Fruit fly (Drosophila melanogaster) whole organism, embryonic: ENCODE measurements around the gene Rpt4.

ENCODE experiments used
- Atf-2 ChIP-seq: fragments of 200-800 bp; sonication (Bioruptor generic); optimal IDR thresholded peaks from 2 replicates; lab custom pipeline; 2016; ENCODE audit warnings: missing biosample characterization, missing genetic modification characterization
- Awh ChIP-seq: fragments of 200-800 bp; sonication (Bioruptor generic); IDR thresholded peaks from 2 replicates; pipeline ENCODE4, ENCODE4 v1.3.6; 2022; ENCODE audit warnings: missing biosample characterization, missing genetic modification characterization
- Bgb ChIP-seq: fragments of 200-800 bp; sonication (Bioruptor generic); IDR thresholded peaks from 2 replicates; pipeline ENCODE4 v1.3.6; 2022; ENCODE audit warnings: missing biosample characterization, missing genetic modification characterization; ENCODE audit not compliant: partially characterized antibody
- CG1024 ChIP-seq: fragments of 200-800 bp; sonication (Bioruptor generic); IDR thresholded peaks from 2 replicates; pipeline ENCODE4 v1.3.6; 2022; ENCODE audit warnings: missing biosample characterization, missing genetic modification characterization
- CG10321 ChIP-seq: fragments of 200-800 bp; sonication (Bioruptor generic); IDR thresholded peaks from 2 replicates; pipeline ENCODE4 v1.3.6; 2022; ENCODE audit warnings: missing biosample characterization, missing genetic modification characterization
- CG11560 ChIP-seq: fragments of 200-800 bp; sonication (Bioruptor generic); IDR thresholded peaks from 3 replicates; pipeline ENCODE4 v1.3.6; 2022; ENCODE audit warnings: missing biosample characterization, missing genetic modification characterization
- CG12071 ChIP-seq: fragments of 200-800 bp; sonication (Bioruptor generic); optimal IDR thresholded peaks from 3 replicates; lab custom pipeline; 2018; ENCODE audit warnings: missing biosample characterization, mild to moderate bottlenecking, missing genetic modification characterization
- CG12659 ChIP-seq: fragments of 200-800 bp; sonication (Bioruptor generic); optimal IDR thresholded peaks from 3 replicates; lab custom pipeline; 2017; ENCODE audit warnings: mild to moderate bottlenecking, missing biosample characterization, missing genetic modification reagents, missing genetic modification characterization
- CG13123 ChIP-seq: fragments of 200-800 bp; sonication (Bioruptor generic); optimal IDR thresholded peaks from 2 replicates; lab custom pipeline; 2016; ENCODE audit warnings: missing biosample characterization, missing genetic modification characterization
- CG13624 ChIP-seq: fragments of 200-800 bp; sonication (Bioruptor generic); optimal IDR thresholded peaks from 2 replicates; lab custom pipeline; 2016; ENCODE audit warnings: missing biosample characterization, missing genetic modification characterization
- CG1529 ChIP-seq: fragments of 200-800 bp; sonication (Bioruptor generic); optimal IDR thresholded peaks from 3 replicates; lab custom pipeline; 2018; ENCODE audit warnings: missing biosample characterization, missing genetic modification characterization
- CG15601 ChIP-seq: fragments of 200-800 bp; sonication (Bioruptor generic); optimal IDR thresholded peaks from 3 replicates; lab custom pipeline; 2019; ENCODE audit warnings: missing biosample characterization, mild to moderate bottlenecking, missing genetic modification characterization, moderate library complexity
- CG17359 ChIP-seq: fragments of 200-800 bp; sonication (Bioruptor generic); optimal IDR thresholded peaks from 3 replicates; lab custom pipeline; 2018; ENCODE audit warnings: missing biosample characterization, mild to moderate bottlenecking, missing genetic modification characterization, moderate library complexity
- CG17612 ChIP-seq: fragments of 200-800 bp; sonication (Bioruptor generic); IDR thresholded peaks from 2 replicates; pipeline ENCODE4 v1.3.6; 2022; ENCODE audit warnings: missing biosample characterization, missing genetic modification characterization
- CG2889 ChIP-seq: fragments of 200-800 bp; sonication (Bioruptor generic); IDR thresholded peaks from 3 replicates; pipeline ENCODE4 v1.3.6; 2022; ENCODE audit warnings: missing biosample characterization, missing genetic modification characterization
- CG34422 ChIP-seq: fragments of 200-800 bp; sonication (Bioruptor generic); IDR thresholded peaks from 3 replicates; pipeline ENCODE4 v1.3.6; 2022; ENCODE audit warnings: missing biosample characterization, missing genetic modification characterization
- CG4282 ChIP-seq: fragments of 200-800 bp; sonication (Bioruptor generic); optimal IDR thresholded peaks from 2 replicates; lab custom pipeline; 2016; ENCODE audit warnings: missing biosample characterization, missing genetic modification characterization
- CG6254 ChIP-seq: fragments of 200-800 bp; sonication (Bioruptor generic); optimal IDR thresholded peaks from 3 replicates; lab custom pipeline; 2017; ENCODE audit warnings: mild to moderate bottlenecking, missing biosample characterization, missing genetic modification reagents, missing genetic modification characterization
- CG8089 ChIP-seq: fragments of 200-800 bp; sonication (Bioruptor generic); optimal IDR thresholded peaks from 3 replicates; lab custom pipeline; 2016; ENCODE audit warnings: missing biosample characterization, missing genetic modification characterization
- Chrac-16 ChIP-seq: fragments of 200-800 bp; sonication (Bioruptor generic); optimal IDR thresholded peaks from 3 replicates; lab custom pipeline; 2016; ENCODE audit warnings: missing biosample characterization, missing genetic modification characterization
- Ets65A ChIP-seq: fragments of 200-800 bp; sonication (Bioruptor generic); peaks from one replicate; lab custom pipeline; 2016; ENCODE audit warnings: missing biosample characterization, missing genetic modification characterization
- Fer3 ChIP-seq: fragments of 200-800 bp; sonication (Bioruptor generic); optimal IDR thresholded peaks from 2 replicates; lab custom pipeline; 2018; ENCODE audit warnings: missing biosample characterization, mild to moderate bottlenecking, missing genetic modification characterization, moderate library complexity
- H2.0 ChIP-seq: fragments of 200-800 bp; sonication (Bioruptor generic); IDR thresholded peaks from 2 replicates; pipeline ENCODE4 v1.3.6; 2022; ENCODE audit warnings: missing biosample characterization, missing genetic modification characterization
- Hmr ChIP-seq: fragments of 200-800 bp; sonication (Bioruptor generic); optimal IDR thresholded peaks from 3 replicates; lab custom pipeline; 2017; ENCODE audit warnings: mild to moderate bottlenecking, missing biosample characterization, missing genetic modification reagents, missing genetic modification characterization
- Lhr ChIP-seq: fragments of 200-800 bp; sonication (Bioruptor generic); optimal IDR thresholded peaks from 3 replicates; lab custom pipeline; 2017; ENCODE audit warnings: mild to moderate bottlenecking, missing biosample characterization, missing genetic modification reagents, missing genetic modification characterization
- MTF-1 ChIP-seq: fragments of 200-800 bp; sonication (Bioruptor generic); optimal IDR thresholded peaks from 2 replicates; lab custom pipeline; 2018; ENCODE audit warnings: missing biosample characterization, mild to moderate bottlenecking, missing genetic modification characterization, borderline replicate concordance
- Meics ChIP-seq: fragments of 200-800 bp; sonication (Bioruptor generic); optimal IDR thresholded peaks from 2 replicates; lab custom pipeline; 2017; ENCODE audit warnings: missing biosample characterization, mild to moderate bottlenecking, missing genetic modification characterization
- Rfx ChIP-seq: fragments of 200-800 bp; sonication (Bioruptor generic); IDR thresholded peaks from 2 replicates; pipeline ENCODE4 v1.3.6; 2022; ENCODE audit warnings: missing biosample characterization, missing genetic modification characterization
- Scr ChIP-seq: fragments of 200-800 bp; sonication (Bioruptor generic); IDR thresholded peaks from 2 replicates; pipeline ENCODE4 v1.3.6; 2022; ENCODE audit warnings: missing biosample characterization, missing genetic modification characterization; ENCODE audit not compliant: partially characterized antibody
- Stat92E ChIP-seq, 3 experiments: fragments of >200 bp in 2 of 3; fragments of 200-800 bp in 1 of 3; sonication (Bioruptor generic) in 1 of 3; optimal IDR thresholded peaks; 2 replicates each; lab custom pipeline; 2017 to 2019; ENCODE audit warnings: missing biosample characterization in 3 of 3, missing genetic modification characterization in 3 of 3, mild to moderate bottlenecking in 1 of 3, moderate library complexity in 1 of 3
- Xrp1 ChIP-seq: fragments of 200-800 bp; sonication (Bioruptor generic); IDR thresholded peaks from 2 replicates; pipeline ENCODE4 v1.3.6; 2022; ENCODE audit warnings: missing biosample characterization, missing genetic modification characterization
- amos ChIP-seq: fragments of 200-800 bp; sonication (Bioruptor generic); IDR thresholded peaks from 2 replicates; pipeline ENCODE4 v1.3.6; 2022; ENCODE audit warnings: missing biosample characterization, missing genetic modification characterization; ENCODE audit not compliant: partially characterized antibody
- aop ChIP-seq: fragments of 200-800 bp; sonication (Bioruptor generic); IDR thresholded peaks from 2 replicates; pipeline ENCODE4 v1.3.6; 2022; ENCODE audit warnings: missing biosample characterization, missing genetic modification characterization
- chm ChIP-seq: fragments of 200-800 bp; sonication (Bioruptor generic); IDR thresholded peaks from 2 replicates; pipeline ENCODE4 v1.3.6; 2022; ENCODE audit warnings: missing biosample characterization, missing genetic modification characterization
- ci ChIP-seq: fragments of 200-800 bp; sonication (Bioruptor generic); IDR thresholded peaks from 3 replicates; pipeline ENCODE4 v1.3.6; 2022; ENCODE audit warnings: missing biosample characterization, missing genetic modification characterization
- croc ChIP-seq: fragments of 200-800 bp; sonication (Bioruptor generic); conservative IDR thresholded peaks from 3 replicates; pipeline ENCODE4 v1.3.6; 2022; ENCODE audit warnings: missing biosample characterization, missing genetic modification characterization
- eve ChIP-seq, 2 experiments: fragments of >200 bp; optimal IDR thresholded peaks; 2 replicates each; lab custom pipeline; 2017; ENCODE audit warnings: missing biosample characterization in 2 of 2, missing genetic modification characterization in 2 of 2
- gro ChIP-seq: fragments of 200-800 bp; sonication (Bioruptor generic); optimal IDR thresholded peaks from 2 replicates; lab custom pipeline; 2016; ENCODE audit warnings: missing biosample characterization, missing genetic modification characterization
- hkb ChIP-seq, 2 experiments: fragments of 200-800 bp in 1 of 2; fragments of >200 bp in 1 of 2; sonication (Bioruptor generic) in 1 of 2; IDR thresholded peaks in 1 of 2; optimal IDR thresholded peaks in 1 of 2; 2 replicates each; pipeline versions ENCODE4 v1.3.6 to Lab custom; 2017 to 2022; ENCODE audit warnings: missing biosample characterization in 1 of 2, missing genetic modification characterization in 1 of 2
- kni ChIP-seq: fragments of 200-800 bp; sonication (Bioruptor generic); optimal IDR thresholded peaks from 3 replicates; lab custom pipeline; 2017; ENCODE audit warnings: mild to moderate bottlenecking, missing biosample characterization, missing genetic modification reagents, missing genetic modification characterization
- maf-S ChIP-seq: fragments of 200-800 bp; sonication (Bioruptor generic); optimal IDR thresholded peaks from 2 replicates; lab custom pipeline; 2016; ENCODE audit warnings: missing biosample characterization, missing genetic modification characterization
- mam ChIP-seq: fragments of 200-800 bp; sonication (Bioruptor generic); optimal IDR thresholded peaks from 3 replicates; lab custom pipeline; 2016; ENCODE audit warnings: missing biosample characterization, missing genetic modification characterization
- nom ChIP-seq: fragments of 200-800 bp; sonication (Bioruptor generic); optimal IDR thresholded peaks from 2 replicates; lab custom pipeline; 2017; ENCODE audit warnings: missing biosample characterization, missing genetic modification characterization, mild to moderate bottlenecking, moderate library complexity, missing genetic modification reagents
- pho ChIP-seq: fragments of 200-800 bp; sonication (Bioruptor generic); optimal IDR thresholded peaks from 2 replicates; lab custom pipeline; 2016; ENCODE audit warnings: missing biosample characterization, missing genetic modification characterization
- pum ChIP-seq: fragments of 200-800 bp; sonication (Bioruptor generic); optimal IDR thresholded peaks from 2 replicates; lab custom pipeline; 2016; ENCODE audit warnings: missing biosample characterization, missing genetic modification characterization
- scrt ChIP-seq: fragments of 200-800 bp; sonication (Bioruptor generic); optimal IDR thresholded peaks from 2 replicates; lab custom pipeline; 2018; ENCODE audit warnings: missing biosample characterization, mild to moderate bottlenecking, missing genetic modification characterization, moderate library complexity
- stwl ChIP-seq: fragments of 200-800 bp; sonication (Bioruptor generic); optimal IDR thresholded peaks from 3 replicates; lab custom pipeline; 2018; ENCODE audit warnings: missing biosample characterization, mild to moderate bottlenecking, missing genetic modification characterization, moderate library complexity
- ttk ChIP-seq: fragments of 200-800 bp; sonication (Bioruptor generic); IDR thresholded peaks from 2 replicates; pipeline ENCODE4 v2.1.2; 2022; ENCODE audit warnings: missing biosample characterization, missing genetic modification characterization

Gene Rpt4

DNA sequence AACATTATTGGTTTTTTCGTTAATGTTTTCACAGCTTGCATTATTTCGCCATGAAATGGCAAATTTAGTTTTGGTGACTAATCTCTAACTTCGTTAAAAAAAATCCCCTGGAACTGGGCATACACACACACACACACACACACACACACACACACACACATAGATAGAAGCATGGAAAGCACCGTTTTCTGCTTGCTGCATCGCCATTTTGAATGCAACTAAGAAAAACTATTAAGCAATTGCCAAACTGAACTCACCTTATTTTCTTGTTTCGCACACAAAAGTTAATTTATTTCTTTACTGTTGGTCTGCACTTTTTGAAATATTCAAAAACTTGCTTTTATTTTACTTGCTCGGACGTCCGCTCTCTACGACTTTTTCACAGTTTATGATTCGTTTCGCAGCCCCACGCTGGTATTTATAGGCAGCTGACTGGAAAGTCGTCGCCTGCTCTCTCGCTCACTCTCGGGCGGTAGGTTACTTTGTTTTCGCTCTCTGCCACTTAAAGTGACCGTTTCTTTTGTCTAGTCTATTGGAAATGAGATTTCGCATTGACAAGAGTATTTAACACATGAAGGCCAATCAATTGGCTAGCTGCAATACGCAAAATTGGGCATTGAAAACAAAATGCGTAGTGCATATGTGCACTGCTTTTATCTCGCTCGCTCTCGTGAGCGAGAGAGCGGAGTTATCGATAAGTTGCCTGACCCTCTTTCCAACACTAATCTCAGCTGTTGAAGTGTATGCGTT, 12.0 kb downstream of the Rpt4 start:
- TF ChIP-seq stwl (tag; lab: Kevin White, UChicago) (peak; percentile 36), CG15601 (peak; percentile 23), Ets65A (peak; percentile 53), pum (GFP tag; lab: Kevin White, UChicago) (no peak), Lhr (GFP tag; lab: Kevin White, UChicago) (no peak), eve (GFP tag; optimal IDR thresholded peaks at IDR 0.05; lab: Kevin White, UChicago) (no peak), Fer3 (peak; percentile 9), CG17359 (tag; lab: Kevin White, UChicago) (peak; percentile 44), CG13624 (GFP tag; lab: Kevin White, UChicago) (peak; percentile 94), CG12071 (GFP tag; lab: Kevin White, UChicago) (no peak), croc (no peak), CG1024 (GFP tag; lab: Robert Waterston, UW) (peak; percentile 24; the same call in 1 of the 2 replicates), CG12659 (GFP tag; lab: Kevin White, UChicago) (peak; percentile 58), amos (GFP tag; lab: Robert Waterston, UW) (peak; percentile 26; the same call in 1 of the 2 replicates), CG2889 (GFP tag; lab: Robert Waterston, UW) (no peak), scrt (peak; percentile 34), mam (no peak), hkb (optimal IDR thresholded peaks at IDR 0.05; lab: Kevin White, UChicago) (no peak), hkb (GFP tag; IDR thresholded peaks at IDR 0.05; lab: Robert Waterston, UW) (no peak), Meics (GFP tag; lab: Kevin White, UChicago) (peak; percentile 32), CG11560 (tag; lab: Robert Waterston, UW) (no peak), Bgb (peak; percentile 35; the same call in 1 of the 2 replicates), Awh (GFP tag; lab: Robert Waterston, UW) (0 out of 2 replicates have a peak, but pooled peaks have one; percentile 10), aop (no peak), MTF-1 (GFP tag; lab: Kevin White, UChicago) (peak; percentile 18), CG10321 (peak; percentile 78), Rfx (GFP tag; lab: Robert Waterston, UW) (0 out of 2 replicates have a peak, but pooled peaks have one; percentile 14), pho (peak; percentile 30), kni (GFP tag; lab: Kevin White, UChicago) (peak; percentile 40), Scr (0 out of 2 replicates have a peak, but pooled peaks have one; percentile 38), gro (GFP tag; lab: Kevin White, UChicago) (peak; percentile 38), CG13123 (GFP tag; lab: Kevin White, UChicago) (no peak), CG4282 (GFP tag; lab: Kevin White, UChicago) (no peak), Atf-2 (peak; percentile 33), Hmr (GFP tag; lab: Kevin White, UChicago) (no peak), CG17612 (no peak), nom (GFP tag; lab: Kevin White, UChicago) (peak; percentile 9), H2.0 (GFP tag; lab: Robert Waterston, UW) (no peak), maf-S (GFP tag; lab: Kevin White, UChicago) (peak; percentile 1), Xrp1 (GFP tag; lab: Robert Waterston, UW) (no peak), ci (GFP tag; lab: Robert Waterston, UW) (no peak), chm (GFP tag; lab: Robert Waterston, UW) (peak; percentile 57; the same call in 1 of the 2 replicates), Stat92E (GFP tag; optimal IDR thresholded peaks at IDR 0.05; lab: Kevin White, UChicago) (peak in 1 of 3 experiments; percentile 57), CG6254 (GFP tag; lab: Kevin White, UChicago) (no peak), CG34422 (GFP tag; lab: Robert Waterston, UW) (peak; percentile 63; the same call in 2 of the 3 replicates), CG8089 (no peak), ttk (no peak), Chrac-16 (no peak), CG1529 (GFP tag; lab: Kevin White, UChicago) (no peak)
